Fruit fly (Drosophila melanogaster): ENCODE data around the gene emb.

emb gene

dm6 chr2L:8414887-8415883 is 11.8 kb downstream of the emb start, which contains the start of the genes CG13398 and Akap200 (continued):
- TF ChIP-seq CG12299 (tag; optimal IDR thresholded peaks at IDR 0.05) (no peak), CG3847 (GFP tag; IDR thresholded peaks at IDR 0.05) (peak; percentile 66), corto (GFP tag; optimal IDR thresholded peaks at IDR 0.05) (no peak), Dll (GFP tag; IDR thresholded peaks at IDR 0.05; ENCODE audit: partially characterized antibody) (no peak), jing (GFP tag; optimal IDR thresholded peaks at IDR 0.05) (no peak), fd3F (GFP tag; optimal IDR thresholded peaks at IDR 0.05) (peak; percentile 5), zen2 (GFP tag; IDR thresholded peaks at IDR 0.05; ENCODE audit: partially characterized antibody) (no peak), zen (tag; optimal IDR thresholded peaks at IDR 0.05) (peak; percentile 19), sima (GFP tag; optimal IDR thresholded peaks at IDR 0.05) (no peak), CG14441 (GFP tag; IDR thresholded peaks at IDR 0.05) (0 out of 2 replicates have a peak, but pooled peaks have one; percentile 17), amos (GFP tag; IDR thresholded peaks at IDR 0.05; ENCODE audit: partially characterized antibody) (no peak), slp2 (GFP tag; optimal IDR thresholded peaks at IDR 0.05) (no peak), CG11398 (GFP tag; optimal IDR thresholded peaks at IDR 0.05) (peak; percentile 20), pita (GFP tag; optimal IDR thresholded peaks at IDR 0.05) (no peak), NK7.1 (GFP tag; optimal IDR thresholded peaks at IDR 0.05) (no peak), CG17359 (tag; optimal IDR thresholded peaks at IDR 0.05) (no peak), dimm (GFP tag; IDR thresholded peaks at IDR 0.05) (no peak), CG32767 (GFP tag; IDR thresholded peaks at IDR 0.05) (no peak; the same call in 1 of the 2 replicates), CG15514 (GFP tag; optimal IDR thresholded peaks at IDR 0.05) (peak; percentile 19), CG3726 (GFP tag; IDR thresholded peaks at IDR 0.05) (no peak), D (optimal IDR thresholded peaks at IDR 0.05) (no peak), D (GFP tag; optimal IDR thresholded peaks at IDR 0.05) (no peak), ERR (GFP tag; optimal IDR thresholded peaks at IDR 0.05) (no peak), Chrac-16 (GFP tag; optimal IDR thresholded peaks at IDR 0.05) (no peak), ac (GFP tag; optimal IDR thresholded peaks at IDR 0.05) (no peak), NC2β (GFP tag; optimal IDR thresholded peaks at IDR 0.05) (no peak), CG12744 (GFP tag; optimal IDR thresholded peaks at IDR 0.05) (no peak), otp (GFP tag; IDR thresholded peaks at IDR 0.05) (no peak), NfI (GFP tag; optimal IDR thresholded peaks at IDR 0.05) (no peak), CG32532 (GFP tag; IDR thresholded peaks at IDR 0.05) (no peak), trh (GFP tag; optimal IDR thresholded peaks at IDR 0.05) (no peak), hkb (optimal IDR thresholded peaks at IDR 0.05) (no peak), hkb (GFP tag; IDR thresholded peaks at IDR 0.05) (no peak), Hr51 (GFP tag; optimal IDR thresholded peaks at IDR 0.05) (no peak), E2f2 (GFP tag; IDR thresholded peaks at IDR 0.05) (peak; percentile 45), Eip74EF (GFP tag; optimal IDR thresholded peaks at IDR 0.05) (no peak), Spps (tag; optimal IDR thresholded peaks at IDR 0.05) (no peak), CG12071 (GFP tag; optimal IDR thresholded peaks at IDR 0.05) (no peak), CG31365 (tag; optimal IDR thresholded peaks at IDR 0.05) (no peak), CG15601 (tag; optimal IDR thresholded peaks at IDR 0.05) (no peak), bbx (GFP tag; IDR thresholded peaks at IDR 0.05; ENCODE audit: partially characterized antibody) (no peak; the same call in 1 of the 2 replicates), tup (GFP tag; optimal IDR thresholded peaks at IDR 0.05) (no peak), gcm (GFP tag; optimal IDR thresholded peaks at IDR 0.05) (no peak), ci (GFP tag; IDR thresholded peaks at IDR 0.05) (peak; percentile 49; the same call in 1 of the 3 replicates), CG12659 (GFP tag; optimal IDR thresholded peaks at IDR 0.05) (peak; percentile 55), seq (GFP tag; IDR thresholded peaks at IDR 0.05) (no peak), CG34422 (GFP tag; IDR thresholded peaks at IDR 0.05) (no peak), tio (GFP tag; optimal IDR thresholded peaks at IDR 0.05) (peak; percentile 52)
